1 worm cellular context compared by ENCODE assay signal in genomic region chrIII:2676097-2676496, ce11.
A peak's percentile ranks its signal among the peaks of the same experiment; 100 is the strongest.
TF ChIP-seq lines count a peak whose summit lies in the region.

No protein-coding gene starts in this region.

TF ChIP-seq in whole organism, L1 larva, 84 proteins besides CTCF, POLR2A, EP300 and RAD21 (continued from another document):
- no peak for TF ChIP-seq isw-1 (GFP tag; IDR thresholded peaks at IDR 0.05; lab: Robert Waterston, UW)
- TF ChIP-seq unc-98 (GFP tag; IDR thresholded peaks at IDR 0.05; lab: Robert Waterston, UW), result no peak
- TF ChIP-seq ceh-88 (GFP tag; IDR thresholded peaks at IDR 0.05; lab: Robert Waterston, UW), result no peak
- peak in 3 of 6 experiments; percentile 49 to 76 (median 67) for TF ChIP-seq elt-3 (tag; optimal IDR thresholded peaks at IDR 0.05; lab: Kevin White, UChicago)
- TF ChIP-seq dpl-1 (GFP tag; optimal IDR thresholded peaks at IDR 0.05; lab: Kevin White, UChicago), result no peak
- no peak for TF ChIP-seq swsn-7 (tag; optimal IDR thresholded peaks at IDR 0.05; lab: Kevin White, UChicago)
- TF ChIP-seq Y116A8C.19 (tag; optimal IDR thresholded peaks at IDR 0.05; lab: Kevin White, UChicago; ENCODE audit: borderline replicate concordance), result no peak
- peak; percentile 34 for TF ChIP-seq snu-23 (GFP tag; optimal IDR thresholded peaks at IDR 0.05; lab: Kevin White, UChicago)
- TF ChIP-seq ceh-8 (GFP tag; optimal IDR thresholded peaks at IDR 0.05; lab: Kevin White, UChicago), result no peak
- peak; percentile 71 for TF ChIP-seq nhr-85 (tag; lab: Kevin White, UChicago)
- no peak for TF ChIP-seq ztf-11 (tag; optimal IDR thresholded peaks at IDR 0.05; lab: Kevin White, UChicago)
- no peak for TF ChIP-seq C16A3.4 (tag; optimal IDR thresholded peaks at IDR 0.05; lab: Kevin White, UChicago)
- no peak for TF ChIP-seq ceh-82 (tag; optimal IDR thresholded peaks at IDR 0.05; lab: Kevin White, UChicago)
- no peak for TF ChIP-seq lin-39 (tag; optimal IDR thresholded peaks at IDR 0.05; lab: Kevin White, UChicago)
- TF ChIP-seq skn-1 (tag; optimal IDR thresholded peaks at IDR 0.05; lab: Kevin White, UChicago), result no peak
- no peak for TF ChIP-seq ztf-4 (tag; optimal IDR thresholded peaks at IDR 0.05; lab: Kevin White, UChicago)
- peak in 1 of 2 experiments; percentile 38 for TF ChIP-seq lin-35 (GFP tag; optimal IDR thresholded peaks at IDR 0.05; lab: Kevin White, UChicago)
- no peak for TF ChIP-seq C04F5.9 (tag; optimal IDR thresholded peaks at IDR 0.05; lab: Kevin White, UChicago)
- TF ChIP-seq aha-1 (tag; optimal IDR thresholded peaks at IDR 0.05; lab: Kevin White, UChicago), result no peak
- TF ChIP-seq ces-1 (GFP tag; optimal IDR thresholded peaks at IDR 0.05; lab: Kevin White, UChicago), result no peak
